Fruit fly (Drosophila melanogaster): ENCODE results near the gene RpL34a.

The RpL34a gene

DNA sequence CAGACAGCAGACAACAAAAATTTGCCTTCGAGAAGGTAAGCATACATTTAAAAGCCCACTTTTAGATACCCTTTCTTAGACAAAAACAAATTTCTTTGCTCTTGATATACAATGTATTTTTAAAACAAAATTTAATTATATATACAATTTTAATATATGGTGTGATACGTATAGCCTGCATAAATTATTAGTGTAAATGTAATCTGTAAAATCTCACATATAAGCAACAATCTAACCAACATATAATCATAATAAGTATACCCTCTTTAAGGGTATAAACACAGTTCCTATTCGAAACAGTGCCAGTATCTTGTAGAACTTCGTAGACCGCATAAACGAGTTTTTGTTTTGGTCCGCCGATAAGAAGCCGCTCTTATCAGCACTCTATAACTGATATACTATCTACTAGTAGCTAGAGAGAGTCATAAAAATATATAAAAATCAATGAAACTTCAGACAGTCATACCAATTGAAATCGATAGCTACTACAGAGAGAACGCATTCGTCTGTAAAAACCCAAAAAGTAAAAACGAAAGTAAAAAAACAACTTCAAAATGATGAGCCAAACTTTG, 44.7 kb downstream of the RpL34a start, which contains the start of gene Kaz-m1 (continued):
- TF ChIP-seq Sry-β (GFP tag; optimal IDR thresholded peaks at IDR 0.05): no peak
- no peak for TF ChIP-seq Antp (GFP tag; optimal IDR thresholded peaks at IDR 0.05)
- peak; percentile 17 for TF ChIP-seq CG18619 (GFP tag; optimal IDR thresholded peaks at IDR 0.05)
- TF ChIP-seq CG5953 (GFP tag; IDR thresholded peaks at IDR 0.05): no peak
- no peak for TF ChIP-seq CG30431 (GFP tag; optimal IDR thresholded peaks at IDR 0.05)
- TF ChIP-seq Dref (GFP tag; IDR thresholded peaks at IDR 0.05): no peak
- peak; percentile 69 for TF ChIP-seq PHDP (tag; optimal IDR thresholded peaks at IDR 0.05)
- TF ChIP-seq abd-A (tag; optimal IDR thresholded peaks at IDR 0.05): no peak
- no peak for TF ChIP-seq Dip3 (GFP tag; optimal IDR thresholded peaks at IDR 0.05)
- no peak for TF ChIP-seq Ets97D (GFP tag; optimal IDR thresholded peaks at IDR 0.05)
- TF ChIP-seq CG32532 (GFP tag; IDR thresholded peaks at IDR 0.05): peak; percentile 45; the same call in 1 of the 2 replicates
- TF ChIP-seq shn (GFP tag; optimal IDR thresholded peaks at IDR 0.05): no peak
- no peak for TF ChIP-seq Oaz (GFP tag; IDR thresholded peaks at IDR 0.05)
- TF ChIP-seq CG12942 (GFP tag; optimal IDR thresholded peaks at IDR 0.05): no peak
- peak in 1 of 3 experiments; percentile 51 for TF ChIP-seq Stat92E (GFP tag; optimal IDR thresholded peaks at IDR 0.05)
- TF ChIP-seq dpn (GFP tag; optimal IDR thresholded peaks at IDR 0.05): peak in 1 of 2 experiments; percentile 31
- no peak for TF ChIP-seq ERR (GFP tag; optimal IDR thresholded peaks at IDR 0.05)
- no peak for TF ChIP-seq Hand (GFP tag; optimal IDR thresholded peaks at IDR 0.05)
- no peak for TF ChIP-seq gcm2 (GFP tag; optimal IDR thresholded peaks at IDR 0.05)
- no peak for TF ChIP-seq corto (GFP tag; optimal IDR thresholded peaks at IDR 0.05)
- peak; percentile 80 for TF ChIP-seq CG18262 (tag; optimal IDR thresholded peaks at IDR 0.05)
- TF ChIP-seq zfh2 (GFP tag; optimal IDR thresholded peaks at IDR 0.05): no peak
- TF ChIP-seq CG8478 (optimal IDR thresholded peaks at IDR 0.05): no peak
- peak; percentile 39 for TF ChIP-seq CG8281 (tag; optimal IDR thresholded peaks at IDR 0.05)
- TF ChIP-seq chm (GFP tag; IDR thresholded peaks at IDR 0.05): no peak
- TF ChIP-seq CG3995 (GFP tag; optimal IDR thresholded peaks at IDR 0.05): no peak
- TF ChIP-seq GATAe (GFP tag; conservative IDR thresholded peaks at IDR 0.05): peak; percentile 57
- TF ChIP-seq Blimp-1 (GFP tag; optimal IDR thresholded peaks at IDR 0.05): peak; percentile 57
- no peak for TF ChIP-seq maf-S (GFP tag; optimal IDR thresholded peaks at IDR 0.05)
- TF ChIP-seq CG3838 (GFP tag; optimal IDR thresholded peaks at IDR 0.05): no peak
- no peak for TF ChIP-seq C15 (GFP tag; IDR thresholded peaks at IDR 0.05)
- TF ChIP-seq sob (GFP tag; IDR thresholded peaks at IDR 0.05): 0 out of 2 replicates have a peak, but pooled peaks have one; percentile 24
- TF ChIP-seq MESR4 (GFP tag; optimal IDR thresholded peaks at IDR 0.05): no peak
- no peak for TF ChIP-seq Drgx (GFP tag; IDR thresholded peaks at IDR 0.05)
- no peak for TF ChIP-seq Doc3 (GFP tag; IDR thresholded peaks at IDR 0.05; ENCODE audit: partially characterized antibody)
- TF ChIP-seq Usf (GFP tag; optimal IDR thresholded peaks at IDR 0.05): no peak
- TF ChIP-seq CG7357 (GFP tag; IDR thresholded peaks at IDR 0.05): no peak
- TF ChIP-seq CG34422 (GFP tag; IDR thresholded peaks at IDR 0.05): no peak
- no peak for TF ChIP-seq ara (GFP tag; IDR thresholded peaks at IDR 0.05)
- peak; percentile 73 for TF ChIP-seq phol (tag; optimal IDR thresholded peaks at IDR 0.05)
- no peak for TF ChIP-seq CG9876 (GFP tag; optimal IDR thresholded peaks at IDR 0.05)
- peak; percentile 72 for TF ChIP-seq CG33557 (GFP tag; optimal IDR thresholded peaks at IDR 0.05)
- peak; percentile 81 for TF ChIP-seq CG2712 (tag; optimal IDR thresholded peaks at IDR 0.05)
- no peak for TF ChIP-seq Dip2 (GFP tag; IDR thresholded peaks at IDR 0.05)
- peak; percentile 31 for TF ChIP-seq CG3281 (GFP tag; optimal IDR thresholded peaks at IDR 0.05)
- TF ChIP-seq dmrt11E (tag; optimal IDR thresholded peaks at IDR 0.05): peak; percentile 73
- TF ChIP-seq Chrac-16 (GFP tag; optimal IDR thresholded peaks at IDR 0.05): no peak
- peak; percentile 59 for TF ChIP-seq unpg (GFP tag; optimal IDR thresholded peaks at IDR 0.05)
- no peak for TF ChIP-seq Nf-YA (GFP tag; IDR thresholded peaks at IDR 0.05)
- no peak for TF ChIP-seq CG17186 (GFP tag; optimal IDR thresholded peaks at IDR 0.05)
- TF ChIP-seq CG12104 (GFP tag; optimal IDR thresholded peaks at IDR 0.05): peak; percentile 44
